Fruit fly (Drosophila melanogaster): ENCODE results near the gene CG13250.

DNA sequence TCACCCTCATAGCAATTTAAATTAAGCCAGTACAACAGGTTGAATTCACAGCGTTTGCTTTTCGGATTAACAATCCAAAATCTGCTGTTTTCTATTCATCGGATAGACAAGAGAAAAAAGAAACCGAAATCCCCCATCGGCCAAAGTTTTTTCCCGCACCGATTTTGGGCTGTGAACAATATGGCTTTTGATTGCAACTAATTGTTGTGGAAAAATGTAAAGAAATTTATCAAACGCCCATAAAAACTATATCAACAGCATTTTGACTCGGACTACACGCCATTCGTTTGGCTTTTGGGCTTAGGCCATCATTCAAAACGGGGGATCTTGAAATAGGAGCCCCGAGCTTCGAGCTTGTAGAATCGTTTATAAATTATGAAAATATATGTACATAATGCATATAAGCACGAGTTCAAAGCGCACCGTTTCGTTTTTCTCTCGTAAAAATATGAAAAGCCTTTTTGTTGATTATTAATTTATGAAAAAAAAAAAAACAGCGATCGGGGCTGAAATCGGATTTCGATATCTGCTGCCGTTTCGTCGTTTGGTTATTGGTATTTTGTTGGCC, 32.1 kb downstream of the CG13250 start:
- no peak for TF ChIP-seq bab1 (GFP tag; optimal IDR thresholded peaks at IDR 0.05)
- TF ChIP-seq CG1620 (GFP tag; optimal IDR thresholded peaks at IDR 0.05), result no peak
- TF ChIP-seq CG7101 (tag; optimal IDR thresholded peaks at IDR 0.05), result no peak
- TF ChIP-seq pad (GFP tag; optimal IDR thresholded peaks at IDR 0.05), result no peak
- TF ChIP-seq ovo (GFP tag; optimal IDR thresholded peaks at IDR 0.05), result no peak
- TF ChIP-seq kay (GFP tag; ENCODE audit: borderline replicate concordance), result no peak
